Fruit fly (Drosophila melanogaster) whole organism, prepupa: ENCODE measurements around the gene CG18563.

Source experiments
- Blimp-1 ChIP-seq: fragments of 200-800 bp; sonication (Bioruptor generic); optimal IDR thresholded peaks from 3 replicates; lab custom pipeline; 2017; ENCODE audit warnings: missing biosample characterization, missing genetic modification characterization, mild to moderate bottlenecking, moderate library complexity, missing genetic modification reagents
- CG10669 ChIP-seq: fragments of 200-800 bp; sonication (Bioruptor generic); optimal IDR thresholded peaks from 3 replicates; lab custom pipeline; 2018; ENCODE audit warnings: missing biosample characterization, mild to moderate bottlenecking, missing genetic modification characterization, moderate library complexity
- CG11294 ChIP-seq: fragments of 200-800 bp; sonication (Bioruptor generic); IDR thresholded peaks from 2 replicates; pipeline ENCODE4 v1.3.6; 2022; ENCODE audit warnings: missing biosample characterization, missing genetic modification characterization
- CG16779 ChIP-seq: fragments of 200-800 bp; sonication (Bioruptor generic); optimal IDR thresholded peaks from 3 replicates; lab custom pipeline; 2017; ENCODE audit warnings: missing biosample characterization, mild to moderate bottlenecking, missing genetic modification characterization
- CG3032 ChIP-seq: fragments of 200-800 bp; optimal IDR thresholded peaks from 2 replicates; lab custom pipeline; 2019; ENCODE audit warnings: missing biosample characterization, mild to moderate bottlenecking, missing genetic modification characterization, moderate library complexity
- CG31627 ChIP-seq: fragments of 200-800 bp; sonication (Bioruptor generic); optimal IDR thresholded peaks from 3 replicates; lab custom pipeline; 2016; ENCODE audit warnings: missing biosample characterization, missing genetic modification characterization
- CG34406 ChIP-seq: fragments of 200-800 bp; sonication (Bioruptor generic); optimal IDR thresholded peaks from 3 replicates; lab custom pipeline; 2016; ENCODE audit warnings: missing biosample characterization, missing genetic modification characterization
- CG6163 ChIP-seq: fragments of 200-800 bp; sonication (Bioruptor generic); IDR thresholded peaks from 3 replicates; pipeline ENCODE4 v1.3.6; 2022; ENCODE audit warnings: missing biosample characterization, missing genetic modification characterization
- CG6276 ChIP-seq: fragments of 200-800 bp; sonication (Bioruptor generic); optimal IDR thresholded peaks from 2 replicates; lab custom pipeline; 2017; ENCODE audit warnings: missing biosample characterization, mild to moderate bottlenecking, missing genetic modification characterization
- CG6792 ChIP-seq: fragments of 200-800 bp; sonication (Bioruptor generic); optimal IDR thresholded peaks from 3 replicates; lab custom pipeline; 2016; ENCODE audit warnings: missing biosample characterization, missing genetic modification characterization
- CG6808 ChIP-seq: fragments of 200-800 bp; sonication (Bioruptor generic); optimal IDR thresholded peaks from 3 replicates; lab custom pipeline; 2017; ENCODE audit warnings: missing biosample characterization, missing genetic modification characterization, mild to moderate bottlenecking, moderate library complexity, missing genetic modification reagents
- CG7368 ChIP-seq: fragments of 200-800 bp; sonication (Bioruptor generic); optimal IDR thresholded peaks from 3 replicates; lab custom pipeline; 2016; ENCODE audit warnings: missing biosample characterization, missing genetic modification characterization
- CG9139 ChIP-seq: fragments of 200-800 bp; sonication (Bioruptor generic); optimal IDR thresholded peaks from 3 replicates; lab custom pipeline; 2017; ENCODE audit warnings: missing biosample characterization, mild to moderate bottlenecking, missing genetic modification characterization
- Eip78C ChIP-seq: fragments of 200-800 bp; sonication (Bioruptor generic); peaks from one replicate; lab custom pipeline; 2016; ENCODE audit warnings: missing biosample characterization, missing genetic modification characterization
- Eip93F ChIP-seq: fragments of 200-800 bp; sonication (Bioruptor generic); optimal IDR thresholded peaks from 2 replicates; lab custom pipeline; 2016; ENCODE audit warnings: missing biosample characterization, mild to moderate bottlenecking, missing genetic modification characterization
- Ets21C ChIP-seq: fragments of 200-800 bp; sonication (Bioruptor generic); optimal IDR thresholded peaks from 3 replicates; lab custom pipeline; 2016; ENCODE audit warnings: missing biosample characterization, missing genetic modification characterization
- Hr38 ChIP-seq: sonication (Bioruptor generic); optimal IDR thresholded peaks from 2 replicates; lab custom pipeline; 2016; ENCODE audit warnings: missing biosample characterization, missing genetic modification characterization
- Hr4 ChIP-seq: fragments of 200-800 bp; sonication (Bioruptor generic); optimal IDR thresholded peaks from 3 replicates; lab custom pipeline; 2016; ENCODE audit warnings: missing biosample characterization, missing genetic modification characterization
- OdsH ChIP-seq: fragments of 200-800 bp; sonication (Bioruptor generic); optimal IDR thresholded peaks from 3 replicates; lab custom pipeline; 2016; ENCODE audit warnings: missing biosample characterization, missing genetic modification characterization
- Sox14 ChIP-seq: fragments of 200-800 bp; sonication (Bioruptor generic); optimal IDR thresholded peaks from 3 replicates; lab custom pipeline; 2016; ENCODE audit warnings: missing biosample characterization, missing genetic modification characterization
- Sox15 ChIP-seq: fragments of 200-800 bp; sonication (Bioruptor generic); optimal IDR thresholded peaks from 3 replicates; lab custom pipeline; 2016; ENCODE audit warnings: missing biosample characterization, missing genetic modification characterization
- acj6 ChIP-seq: fragments of 200-800 bp; sonication (Bioruptor generic); optimal IDR thresholded peaks from 3 replicates; lab custom pipeline; 2016; ENCODE audit warnings: missing biosample characterization, missing genetic modification characterization
- cyc ChIP-seq: fragments of 200-800 bp; sonication (Bioruptor generic); optimal IDR thresholded peaks from 3 replicates; lab custom pipeline; 2016; ENCODE audit warnings: missing biosample characterization, missing genetic modification characterization
- dac ChIP-seq: fragments of 200-800 bp; sonication (Bioruptor generic); optimal IDR thresholded peaks from 2 replicates; lab custom pipeline; 2017; ENCODE audit warnings: missing biosample characterization, mild to moderate bottlenecking, missing genetic modification characterization
- esn ChIP-seq: fragments of 200-800 bp; sonication (Bioruptor generic); optimal IDR thresholded peaks from 2 replicates; lab custom pipeline; 2016; ENCODE audit warnings: missing biosample characterization, mild to moderate bottlenecking, missing genetic modification characterization, moderate library complexity
- fd59A ChIP-seq: fragments of 200-800 bp; sonication (Bioruptor generic); optimal IDR thresholded peaks from 2 replicates; lab custom pipeline; 2017; ENCODE audit warnings: missing biosample characterization, mild to moderate bottlenecking, missing genetic modification characterization, missing genetic modification reagents
- fd85E ChIP-seq: fragments of 200-800 bp; sonication (Bioruptor generic); optimal IDR thresholded peaks from 3 replicates; lab custom pipeline; 2016; ENCODE audit warnings: missing biosample characterization, missing genetic modification characterization
- lz ChIP-seq: fragments of 200-800 bp; sonication (Bioruptor generic); optimal IDR thresholded peaks from 3 replicates; lab custom pipeline; 2016; ENCODE audit warnings: missing biosample characterization, missing genetic modification characterization
- salr ChIP-seq, 2 experiments: fragments of 200-800 bp; sonication (Bioruptor generic); optimal IDR thresholded peaks; 3 replicates each; lab custom pipeline; 2016 to 2018; ENCODE audit warnings: missing biosample characterization in 2 of 2, missing genetic modification characterization in 2 of 2, mild to moderate bottlenecking in 1 of 2
- svp ChIP-seq: fragments of 200-800 bp; sonication (Bioruptor generic); peaks from one replicate; lab custom pipeline; 2016; ENCODE audit warnings: missing biosample characterization, missing genetic modification characterization
- vri ChIP-seq: fragments of 200-800 bp; sonication (Bioruptor generic); optimal IDR thresholded peaks from 3 replicates; lab custom pipeline; 2016; ENCODE audit warnings: missing biosample characterization, mild to moderate bottlenecking, missing genetic modification characterization

CG18563 gene

DNA sequence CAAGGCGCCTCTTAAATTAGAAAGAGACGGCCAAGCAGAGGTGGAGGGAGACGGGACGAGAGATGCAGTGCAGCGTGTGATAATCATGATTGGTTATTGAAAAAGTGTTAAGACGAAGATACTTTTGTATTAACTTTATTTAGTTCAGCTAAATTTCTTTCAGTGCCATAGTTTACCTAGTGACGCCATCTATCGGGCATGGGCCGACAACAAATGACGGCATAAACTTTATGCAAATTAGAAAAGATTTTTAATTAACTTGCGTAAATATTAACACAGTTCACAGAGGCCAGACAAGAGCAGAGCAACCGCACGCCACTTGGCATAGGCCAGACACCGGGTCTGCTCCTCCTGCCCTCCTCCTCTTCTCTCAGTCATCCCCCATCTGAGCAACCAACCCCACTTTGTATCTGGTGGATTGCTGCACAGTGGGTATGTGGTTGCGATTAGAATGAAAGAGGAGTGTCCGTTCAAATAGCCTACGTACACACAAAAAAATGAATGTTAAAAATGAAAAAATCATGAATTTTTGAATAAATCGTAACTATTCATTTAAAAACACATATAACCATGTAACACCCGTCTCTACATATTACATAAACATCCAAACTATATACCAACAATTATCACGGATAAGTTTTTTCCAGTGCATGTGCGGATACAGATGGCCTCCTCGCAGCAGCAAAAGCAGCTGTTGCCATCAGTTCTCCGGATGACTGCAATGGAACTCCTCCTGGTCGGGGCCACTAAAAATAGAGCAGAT lies 8.3 kb upstream of the CG18563 start (continued):
- TF ChIP-seq dac (peak; percentile 31), Hr4 (GFP tag; lab: Kevin White, UChicago) (peak; percentile 90), esn (GFP tag; lab: Kevin White, UChicago) (peak; percentile 61), acj6 (GFP tag; lab: Kevin White, UChicago) (peak; percentile 80), CG3032 (tag; lab: Kevin White, UChicago) (peak; percentile 79), Hr38 (GFP tag; lab: Kevin White, UChicago) (peak; percentile 0), CG6163 (GFP tag; lab: Robert Waterston, UW) (peak; percentile 91; the same call in 2 of the 3 replicates), Blimp-1 (GFP tag; lab: Kevin White, UChicago) (no peak), fd85E (GFP tag; lab: Kevin White, UChicago) (no peak), Sox15 (GFP tag; lab: Kevin White, UChicago) (peak; percentile 23), CG6792 (GFP tag; lab: Kevin White, UChicago) (peak; percentile 71), CG9139 (GFP tag; lab: Kevin White, UChicago) (peak; percentile 38), CG16779 (peak; percentile 54), lz (GFP tag; lab: Kevin White, UChicago) (peak; percentile 54), CG11294 (peak; percentile 79), Eip93F (no peak), CG31627 (GFP tag; lab: Kevin White, UChicago) (peak; percentile 49), vri (no peak), Ets21C (peak; percentile 22), cyc (GFP tag; lab: Kevin White, UChicago) (peak; percentile 55), Eip78C (GFP tag; lab: Kevin White, UChicago) (peak; percentile 94), fd59A (GFP tag; lab: Kevin White, UChicago) (peak; percentile 73), CG34406 (GFP tag; lab: Kevin White, UChicago) (peak; percentile 47), Sox14 (GFP tag; lab: Kevin White, UChicago) (peak; percentile 80), CG6276 (GFP tag; lab: Kevin White, UChicago) (peak; percentile 81), OdsH (GFP tag; lab: Kevin White, UChicago) (peak; percentile 76)

DNA sequence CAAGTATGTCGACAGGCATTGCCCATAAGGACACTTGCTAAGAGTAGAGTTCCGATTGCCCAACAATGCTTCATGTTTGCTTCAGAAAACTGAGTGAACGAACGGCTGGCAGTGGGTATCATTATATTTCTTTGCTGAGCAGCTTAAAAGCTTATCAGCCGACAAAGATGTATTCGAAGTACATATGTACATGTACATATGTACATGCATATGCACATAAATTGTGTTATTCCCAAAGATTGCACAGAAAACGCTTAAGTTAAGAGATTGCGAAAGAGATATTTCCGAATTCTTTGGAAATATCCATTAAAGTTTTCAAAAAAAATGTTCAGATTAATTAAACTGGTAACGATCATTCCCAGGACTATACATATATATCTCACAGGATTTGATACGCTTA lies 2.0 kb downstream of the CG18563 start, which contains the start of gene SPH93:
Gene SPH93 (minus strand): TSS at position 101 of the 400 bp plus-strand sequence.
- TF ChIP-seq CG7368 (GFP tag; lab: Kevin White, UChicago), result no peak
- TF ChIP-seq Eip78C (GFP tag; lab: Kevin White, UChicago), result peak; percentile 40
- TF ChIP-seq, all 60 proteins: peak for 1

DNA sequence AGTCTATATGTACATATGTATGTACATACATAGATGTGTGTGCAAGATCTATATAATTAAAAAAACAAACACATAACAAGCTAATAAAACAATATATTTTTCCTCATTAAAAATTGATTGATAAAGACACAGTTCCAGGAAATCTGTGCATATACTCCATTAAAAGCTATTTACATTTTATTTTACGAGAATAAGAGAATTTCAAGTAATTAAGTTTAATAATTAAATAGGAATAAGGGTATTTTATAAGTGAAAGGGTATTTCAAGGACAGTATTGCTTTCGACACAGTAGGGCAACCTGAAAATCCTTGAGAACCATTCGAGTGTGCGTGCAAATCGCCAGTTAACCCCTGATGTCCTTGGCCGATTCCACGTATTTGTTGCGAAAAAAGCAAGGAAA lies 5.2 kb downstream of the CG18563 start, which contains the start of gene CG5050:
Gene CG5050 (plus strand): TSS at position 301 of the 400 bp plus-strand sequence.
- TF ChIP-seq CG10669 (no peak), Eip78C (GFP tag; lab: Kevin White, UChicago) (peak; percentile 22)

- TF ChIP-seq CG6808 (GFP tag; lab: Kevin White, UChicago) (no peak), salr (GFP tag; optimal IDR thresholded peaks at IDR 0.05; lab: Kevin White, UChicago) (no peak), svp (GFP tag; lab: Kevin White, UChicago) (peak; percentile 62)
These were observed 5.8 kb downstream of the CG18563 start for dm6 chr2L:17452084-17452483.
